Worm (Caenorhabditis elegans): Measurements from ENCODE around the gene chil-18.

The chil-18 gene

DNA sequence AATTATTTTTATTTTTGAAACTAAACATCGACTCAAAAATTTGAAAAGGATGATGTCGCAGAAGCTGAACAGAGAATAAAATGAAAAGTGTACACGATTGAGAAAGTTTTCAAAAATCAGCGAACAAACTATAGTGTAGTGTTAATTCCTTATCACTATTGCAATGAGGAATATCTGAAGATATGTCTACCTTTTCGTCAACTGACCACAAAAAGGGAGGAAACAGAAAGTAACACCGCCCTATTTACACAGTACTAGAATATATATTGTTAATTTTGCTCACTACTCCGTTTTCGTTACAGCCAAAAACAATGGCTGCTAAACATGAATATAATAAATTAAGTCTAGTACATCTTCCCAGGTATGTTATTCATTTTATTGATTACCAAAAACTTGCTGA lies at the start of gene chil-18:
TSS of gene chil-18 (plus strand) at position 301 of the 400 bp plus-strand sequence.
- TF ChIP-seq tab-1 (GFP tag; IDR thresholded peaks at IDR 0.05) (no peak), med-1 (GFP tag; optimal IDR thresholded peaks at IDR 0.05; ENCODE audit: insufficient read depth) (no peak), T22C8.4 (GFP tag; IDR thresholded peaks at IDR 0.05) (no peak), klf-2 (GFP tag; conservative IDR thresholded peaks at IDR 0.05) (no peak), ztf-29 (GFP tag; IDR thresholded peaks at IDR 0.05) (no peak), ztf-23 (GFP tag; IDR thresholded peaks at IDR 0.05) (no peak), ref-1 (GFP tag; conservative IDR thresholded peaks at IDR 0.05) (no peak), cog-1 (tag; optimal IDR thresholded peaks at IDR 0.05) (no peak), flt-1 (GFP tag; IDR thresholded peaks at IDR 0.05) (no peak)

DNA sequence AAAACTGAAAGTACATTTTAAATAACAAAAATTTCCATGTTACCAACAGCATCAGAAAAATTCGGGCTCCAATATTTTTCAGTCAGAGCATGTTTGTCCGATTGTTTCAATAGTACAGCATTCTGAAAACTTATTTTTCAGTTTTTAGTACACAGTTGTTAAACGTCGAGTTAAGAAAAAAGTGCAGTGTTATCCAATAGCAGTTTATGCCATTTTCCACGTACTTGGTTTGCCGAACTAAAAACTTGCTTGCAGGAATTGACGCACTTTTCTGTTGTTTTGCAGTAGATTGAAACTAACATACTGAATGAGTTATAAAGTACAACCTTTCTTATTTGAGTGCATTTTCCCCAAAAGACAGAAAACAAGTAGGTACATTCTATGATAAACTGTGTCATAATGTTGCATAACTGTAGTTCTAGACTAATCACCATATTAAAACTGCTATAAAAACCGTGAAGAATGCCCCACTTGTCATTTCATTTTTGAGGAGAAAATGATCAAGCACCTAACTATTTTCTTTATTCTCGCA lies 49.6 kb upstream of the chil-18 start, which contains the start of the genes Y51B9A.14 and Y51B9A.8:
TSS of gene Y51B9A.14 (minus strand) at position 101 of the 532 bp plus-strand sequence.
TSS of gene Y51B9A.8 (plus strand) at position 482 of the 532 bp plus-strand sequence.
- TF ChIP-seq klf-2 (GFP tag; conservative IDR thresholded peaks at IDR 0.05) (no peak), flt-1 (GFP tag; IDR thresholded peaks at IDR 0.05) (no peak), ztf-23 (GFP tag; IDR thresholded peaks at IDR 0.05) (no peak)

DNA sequence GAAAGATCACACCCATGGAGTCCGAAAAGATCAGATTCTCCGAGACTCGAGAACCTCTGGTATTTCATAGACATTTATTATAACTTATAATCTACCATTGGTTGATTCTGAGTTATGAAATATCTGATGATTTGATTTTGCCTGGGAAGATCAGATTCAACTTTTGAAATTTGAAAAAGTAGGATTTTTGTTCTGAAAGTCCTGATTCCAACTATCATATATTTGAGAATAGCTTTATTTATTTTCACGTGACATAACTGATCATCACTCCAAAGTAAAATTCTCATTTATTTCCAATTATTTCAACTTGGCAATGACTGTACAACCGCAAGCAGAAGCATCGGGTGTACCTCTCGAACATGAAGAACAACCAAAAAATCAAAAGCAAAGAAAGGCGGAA lies 48.3 kb upstream of the chil-18 start, which contains the start of gene Y51B9A.7:
TSS of gene Y51B9A.7 (plus strand) at position 301 of the 400 bp plus-strand sequence.
- no peak for TF ChIP-seq klf-2 (GFP tag; conservative IDR thresholded peaks at IDR 0.05)
- no peak for TF ChIP-seq ztf-23 (GFP tag; IDR thresholded peaks at IDR 0.05)
- no peak for TF ChIP-seq T22C8.4 (GFP tag; IDR thresholded peaks at IDR 0.05)
- no peak for TF ChIP-seq ztf-29 (GFP tag; IDR thresholded peaks at IDR 0.05)
- no peak for TF ChIP-seq ref-1 (GFP tag; conservative IDR thresholded peaks at IDR 0.05)
- TF ChIP-seq med-1 (GFP tag; optimal IDR thresholded peaks at IDR 0.05; ENCODE audit: insufficient read depth) = no peak
- TF ChIP-seq tab-1 (GFP tag; IDR thresholded peaks at IDR 0.05) = no peak
- TF ChIP-seq cog-1 (tag; optimal IDR thresholded peaks at IDR 0.05) = no peak
- no peak for TF ChIP-seq flt-1 (GFP tag; IDR thresholded peaks at IDR 0.05)

ce11 chrII:9403087-9403486 lies 45.0 kb upstream of the chil-18 start, which contains the start of gene Y51B9A.6:
Gene Y51B9A.6, minus strand, starts transcription at chrII:9403187.
- TF ChIP-seq ztf-23 (GFP tag; IDR thresholded peaks at IDR 0.05) = no peak
- no peak for TF ChIP-seq flt-1 (GFP tag; IDR thresholded peaks at IDR 0.05)
- no peak for TF ChIP-seq klf-2 (GFP tag; conservative IDR thresholded peaks at IDR 0.05)
- no peak for TF ChIP-seq ztf-29 (GFP tag; IDR thresholded peaks at IDR 0.05)
- TF ChIP-seq med-1 (GFP tag; optimal IDR thresholded peaks at IDR 0.05; ENCODE audit: insufficient read depth) = no peak
- TF ChIP-seq ref-1 (GFP tag; conservative IDR thresholded peaks at IDR 0.05) = no peak
- TF ChIP-seq tab-1 (GFP tag; IDR thresholded peaks at IDR 0.05) = no peak
- TF ChIP-seq T22C8.4 (GFP tag; IDR thresholded peaks at IDR 0.05) = no peak

DNA sequence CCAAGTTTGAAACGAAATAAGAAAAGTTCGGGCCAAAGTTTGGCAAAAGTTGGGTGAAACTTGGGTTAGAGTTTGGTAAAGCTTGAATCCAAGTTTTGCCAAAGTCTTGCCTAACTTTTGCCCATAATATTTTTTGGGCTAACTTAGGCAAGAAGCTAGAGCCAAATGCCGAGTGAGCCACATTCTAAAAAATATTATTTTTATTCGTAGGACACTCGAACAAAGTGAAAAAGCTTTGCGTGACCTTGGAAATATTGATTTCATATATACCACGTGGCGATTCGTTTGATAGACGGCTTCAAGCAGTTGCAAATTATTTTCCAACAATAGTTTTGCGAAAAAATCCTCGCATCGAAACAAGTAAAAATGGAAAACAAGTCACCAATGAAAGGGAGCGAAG lies 44.2 kb upstream of the chil-18 start, which contains the start of gene Y51B9A.5:
TSS of gene Y51B9A.5 (plus strand) at position 301 of the 400 bp plus-strand sequence.
- TF ChIP-seq tab-1 (GFP tag; IDR thresholded peaks at IDR 0.05) (no peak), klf-2 (GFP tag; conservative IDR thresholded peaks at IDR 0.05) (no peak), med-1 (GFP tag; optimal IDR thresholded peaks at IDR 0.05; ENCODE audit: insufficient read depth) (no peak), flt-1 (GFP tag; IDR thresholded peaks at IDR 0.05) (no peak), ztf-23 (GFP tag; IDR thresholded peaks at IDR 0.05) (no peak), cog-1 (tag; optimal IDR thresholded peaks at IDR 0.05) (no peak), ztf-29 (GFP tag; IDR thresholded peaks at IDR 0.05) (no peak), ref-1 (GFP tag; conservative IDR thresholded peaks at IDR 0.05) (no peak), T22C8.4 (GFP tag; IDR thresholded peaks at IDR 0.05) (no peak)

DNA sequence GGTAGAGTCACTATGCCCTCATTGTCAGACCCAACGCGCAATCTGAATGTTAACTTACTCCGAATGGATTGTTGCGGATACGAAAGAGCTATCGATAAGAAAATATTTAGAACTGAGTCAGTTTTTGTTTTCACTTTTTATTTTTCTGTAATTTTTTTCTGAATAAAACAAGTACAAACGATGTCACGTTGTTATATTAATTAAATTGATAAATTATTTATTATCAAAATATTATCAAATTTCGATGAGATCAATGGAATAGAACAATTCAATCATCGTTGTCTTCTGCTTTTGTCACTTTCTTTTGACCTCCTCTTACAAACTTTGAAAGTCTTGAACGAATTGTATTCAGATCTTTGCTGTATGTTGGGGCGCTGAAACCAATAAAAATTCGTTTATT lies 41.0 kb upstream of the chil-18 start, which contains the start of gene mpz-6:
TSS of gene mpz-6 (minus strand) at position 101 of the 400 bp plus-strand sequence.
- no peak for TF ChIP-seq T22C8.4 (GFP tag; IDR thresholded peaks at IDR 0.05)

- TF ChIP-seq klf-2 (GFP tag; conservative IDR thresholded peaks at IDR 0.05) = no peak
- TF ChIP-seq ref-1 (GFP tag; conservative IDR thresholded peaks at IDR 0.05) = no peak
- TF ChIP-seq ztf-23 (GFP tag; IDR thresholded peaks at IDR 0.05) = no peak
- no peak for TF ChIP-seq cog-1 (tag; optimal IDR thresholded peaks at IDR 0.05)
- TF ChIP-seq med-1 (GFP tag; optimal IDR thresholded peaks at IDR 0.05; ENCODE audit: insufficient read depth) = no peak
- TF ChIP-seq tab-1 (GFP tag; IDR thresholded peaks at IDR 0.05) = no peak
Measured at ce11 chrII:9407469-9407868, 40.6 kb upstream of the chil-18 start, which contains the start of gene arrd-2. Gene arrd-2, plus strand, starts transcription at chrII:9407769.

DNA sequence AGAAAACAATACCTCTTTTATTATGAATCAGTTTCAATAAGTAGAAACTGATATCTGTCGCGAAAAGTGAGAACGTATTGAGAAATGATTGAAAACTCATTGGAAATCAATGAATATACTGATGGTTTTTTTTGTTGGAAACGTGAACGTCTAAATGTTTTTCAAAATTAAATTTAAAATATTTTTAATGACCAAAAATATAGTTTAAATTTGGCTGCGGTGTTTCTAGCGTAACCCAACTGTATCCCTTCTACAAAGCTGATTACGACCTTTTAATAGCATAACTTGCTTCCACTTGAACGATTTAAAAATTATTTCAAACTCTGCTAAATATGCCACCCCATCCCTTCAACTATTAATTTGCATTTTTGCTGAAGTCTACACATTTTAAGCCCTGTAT lies 36.6 kb upstream of the chil-18 start, which contains the start of gene M176.9:
TSS of gene M176.9 (minus strand) at position 101 of the 400 bp plus-strand sequence.
- TF ChIP-seq ztf-29 (GFP tag; IDR thresholded peaks at IDR 0.05) (no peak), flt-1 (GFP tag; IDR thresholded peaks at IDR 0.05) (no peak)

DNA sequence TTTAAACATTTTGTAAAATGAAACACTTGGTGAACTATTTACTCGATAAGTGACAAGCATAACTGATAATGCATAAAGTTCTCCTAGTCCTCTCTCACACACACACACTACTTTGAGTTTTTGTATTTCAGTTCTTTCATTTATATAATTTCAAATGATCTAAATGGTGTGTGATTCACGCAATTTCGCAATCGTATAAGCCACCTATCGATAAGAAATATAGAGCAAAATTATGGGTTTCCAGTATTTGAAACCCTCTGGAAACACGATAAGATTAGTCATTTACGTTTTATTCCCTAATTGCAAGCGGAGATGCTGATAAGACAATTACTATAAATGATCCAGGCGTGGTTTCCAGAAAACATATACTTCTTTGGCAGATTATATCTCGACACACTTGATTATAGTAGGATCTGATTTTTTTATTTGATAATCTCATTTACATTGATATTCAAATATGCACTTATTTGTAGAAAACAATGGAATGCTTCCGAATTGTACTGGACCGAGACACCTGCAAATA lies 35.9 kb upstream of the chil-18 start, which contains the start of gene arrd-3:
TSS of gene arrd-3 (plus strand) at position 473 of the 523 bp plus-strand sequence.
- TF ChIP-seq ref-1 (GFP tag; conservative IDR thresholded peaks at IDR 0.05) (no peak), flt-1 (GFP tag; IDR thresholded peaks at IDR 0.05) (no peak), ztf-29 (GFP tag; IDR thresholded peaks at IDR 0.05) (no peak), T22C8.4 (GFP tag; IDR thresholded peaks at IDR 0.05) (no peak), ztf-23 (GFP tag; IDR thresholded peaks at IDR 0.05) (no peak), med-1 (GFP tag; optimal IDR thresholded peaks at IDR 0.05; ENCODE audit: insufficient read depth) (no peak), tab-1 (GFP tag; IDR thresholded peaks at IDR 0.05) (no peak), cog-1 (tag; optimal IDR thresholded peaks at IDR 0.05) (no peak), klf-2 (GFP tag; conservative IDR thresholded peaks at IDR 0.05) (no peak)

Data from whole organism, midembryonic.